Worm (Caenorhabditis elegans) whole organism, L1 larva: ENCODE measurements around the gene T05D4.2.
"Not testable (repeated sequence)": the region's sequence is repeated elsewhere in the genome, so short reads cannot be mapped to it uniquely, and the experiment has no call there.

ENCODE experiments used
- aha-1 ChIP-seq: fragments of 150-350 bp; optimal IDR thresholded peaks from 2 replicates; lab custom pipeline; 2014; ENCODE audit warnings: missing biosample characterization, missing genetic modification characterization
- aly-2 ChIP-seq: fragments of 150-350 bp; optimal IDR thresholded peaks from 2 replicates; lab custom pipeline; 2014; ENCODE audit warnings: missing biosample characterization, missing genetic modification characterization
- egl-27 ChIP-seq, 2 experiments: fragments of 150-350 bp in 1 of 2; sonication (generic microtip); optimal IDR thresholded peaks; 3 replicates each; lab custom pipeline; 2017 to 2018; ENCODE audit warnings: missing biosample characterization in 2 of 2, missing genetic modification characterization in 2 of 2, missing genetic modification reagents in 2 of 2
- mep-1 ChIP-seq: fragments of 150-350 bp; optimal IDR thresholded peaks from 2 replicates; lab custom pipeline; 2014; ENCODE audit warnings: missing biosample characterization, missing genetic modification characterization
- nhr-20 ChIP-seq: sonication (generic microtip); optimal IDR thresholded peaks from 2 replicates; lab custom pipeline; 2016; ENCODE audit warnings: mild to moderate bottlenecking, missing genetic modification characterization, missing compliant biosample characterization
- nhr-28 ChIP-seq: fragments of 150-350 bp; optimal IDR thresholded peaks from 2 replicates; lab custom pipeline; 2014; ENCODE audit warnings: missing biosample characterization, missing genetic modification characterization
- nhr-76 ChIP-seq: sonication (generic microtip); optimal IDR thresholded peaks from 2 replicates; lab custom pipeline; 2017; ENCODE audit warnings: missing biosample characterization, missing genetic modification characterization
- snu-23 ChIP-seq: sonication (generic microtip); optimal IDR thresholded peaks from 2 replicates; lab custom pipeline; 2016; ENCODE audit warnings: missing genetic modification characterization, missing compliant biosample characterization
- swsn-7 ChIP-seq: sonication (generic microtip); optimal IDR thresholded peaks from 2 replicates; lab custom pipeline; 2016; ENCODE audit warnings: missing genetic modification characterization, missing compliant biosample characterization
- unc-62 ChIP-seq: fragments of 150-350 bp; optimal IDR thresholded peaks from 2 replicates; lab custom pipeline; 2014; ENCODE audit warnings: missing biosample characterization, missing genetic modification reagents, missing genetic modification characterization
- ztf-4 ChIP-seq: fragments of 150-350 bp; optimal IDR thresholded peaks from 2 replicates; lab custom pipeline; 2014; ENCODE audit warnings: missing biosample characterization, missing genetic modification characterization

ce11 chrIII:13585136-13585535, 22.3 kb upstream of the T05D4.2 start:
- not testable (repeated sequence) for TF ChIP-seq nhr-28 (tag; lab: Kevin White, UChicago); unc-62 (GFP tag; lab: Kevin White, UChicago); ztf-4; mep-1 (tag; lab: Kevin White, UChicago); egl-27 (tag; optimal IDR thresholded peaks at IDR 0.05; lab: Kevin White, UChicago); nhr-76 (tag; lab: Kevin White, UChicago); aha-1; swsn-7; snu-23 (GFP tag; lab: Kevin White, UChicago); aly-2 (tag; lab: Kevin White, UChicago); nhr-20 (tag; lab: Kevin White, UChicago)
